Worm (Caenorhabditis elegans) whole organism, young adult: Measurements from ENCODE around the gene clec-54.

Source experiments
- ama-1 ChIP-seq, 3 experiments: fragments of 150-350 bp in 1 of 3; sonication (generic microtip) in 2 of 3; optimal IDR thresholded peaks; 2 replicates each; lab custom pipeline; 2014 to 2018; ENCODE audit warnings: missing biosample characterization in 2 of 3, missing genetic modification characterization in 2 of 3, missing genetic modification reagents in 2 of 3
- lag-1 ChIP-seq: fragments of 200-800 bp; sonication (Bioruptor generic); IDR thresholded peaks from 2 replicates; pipeline ENCODE4 v1.3.6; 2022; ENCODE audit warnings: missing genetic modification reagents, missing genetic modification characterization, missing compliant biosample characterization
- nfya-2 ChIP-seq: fragments of 200-800 bp; sonication (Bioruptor generic); IDR thresholded peaks from 2 replicates; pipeline ENCODE4 v1.3.6; 2022; ENCODE audit warnings: missing genetic modification reagents, missing genetic modification characterization, missing compliant biosample characterization

DNA sequence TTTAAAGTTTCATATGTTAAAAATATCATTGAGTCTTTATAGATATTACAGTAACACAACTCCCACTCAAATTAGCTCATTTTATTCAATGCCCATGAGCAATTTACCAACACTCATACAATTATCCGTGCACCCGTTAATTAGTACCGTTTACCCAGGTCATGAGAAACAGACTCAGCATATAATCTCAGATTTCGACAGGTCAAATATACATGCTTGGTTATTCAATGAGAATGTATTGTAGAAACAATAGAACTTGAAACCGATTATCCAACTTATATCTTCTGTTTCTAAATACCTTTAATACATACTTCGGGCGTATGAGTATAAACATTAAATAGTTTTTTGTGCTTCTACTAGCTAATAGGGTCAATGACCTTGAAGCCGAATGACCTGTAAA, 40.5 kb upstream of the clec-54 start:
- TF ChIP-seq nfya-2 (GFP tag; lab: Robert Waterston, UW) (no peak), ama-1 (optimal IDR thresholded peaks at IDR 0.05; lab: Kevin White, UChicago) (no peak), ama-1 (GFP tag; optimal IDR thresholded peaks at IDR 0.05; lab: Kevin White, UChicago) (no peak), lag-1 (GFP tag; lab: Robert Waterston, UW) (no peak)
